Worm (Caenorhabditis elegans) whole organism, late embryonic: Measurements from ENCODE around the gene toe-2.

Experiments
- C08G9.2 ChIP-seq: sonication (generic microtip); optimal IDR thresholded peaks from 2 replicates; lab custom pipeline; 2016; ENCODE audit warnings: mild to moderate bottlenecking, missing genetic modification characterization, moderate library complexity, missing compliant biosample characterization
- C38D4.7 ChIP-seq: fragments of 200-800 bp; sonication (Bioruptor generic); optimal IDR thresholded peaks from 2 replicates; lab custom pipeline; 2018; ENCODE audit warnings: mild to moderate bottlenecking, missing genetic modification characterization, moderate library complexity, missing compliant biosample characterization
- F13H6.1 ChIP-seq: sonication (generic microtip); optimal IDR thresholded peaks from 2 replicates; lab custom pipeline; 2016; ENCODE audit warnings: missing genetic modification characterization, missing compliant biosample characterization
- K02D7.2 ChIP-seq: sonication (generic microtip); optimal IDR thresholded peaks from 2 replicates; lab custom pipeline; 2017; ENCODE audit warnings: mild to moderate bottlenecking, missing genetic modification characterization, missing compliant biosample characterization
- K09A11.1 ChIP-seq: sonication (generic microtip); optimal IDR thresholded peaks from 2 replicates; lab custom pipeline; 2017; ENCODE audit warnings: antibody characterized with exemption, mild to moderate bottlenecking, missing genetic modification characterization, missing compliant biosample characterization; ENCODE audit not compliant: insufficient read depth
- Y22D7AL.16 ChIP-seq: sonication (generic microtip); optimal IDR thresholded peaks from 2 replicates; lab custom pipeline; 2016; ENCODE audit warnings: missing genetic modification characterization, missing compliant biosample characterization
- ama-1 ChIP-seq: fragments of 150-350 bp; optimal IDR thresholded peaks from 2 replicates; lab custom pipeline; 2014
- ceh-14 ChIP-seq: sonication (generic microtip); optimal IDR thresholded peaks from 2 replicates; lab custom pipeline; 2016; ENCODE audit warnings: missing genotype, missing genetic modification characterization, missing compliant biosample characterization
- ceh-34 ChIP-seq: sonication (generic microtip); optimal IDR thresholded peaks from 2 replicates; lab custom pipeline; 2016; ENCODE audit warnings: mild to moderate bottlenecking, missing genetic modification characterization, missing compliant biosample characterization
- ceh-45 ChIP-seq: fragments of 200-800 bp; sonication (Bioruptor generic); IDR thresholded peaks from 2 replicates; pipeline ENCODE4 v1.3.6; 2022; ENCODE audit warnings: missing genetic modification reagents, missing genetic modification characterization, missing compliant biosample characterization
- ceh-48 ChIP-seq: sonication (generic microtip); optimal IDR thresholded peaks from 2 replicates; lab custom pipeline; 2016; ENCODE audit warnings: missing genetic modification characterization, inconsistent platforms, missing compliant biosample characterization
- ceh-6 ChIP-seq: fragments of 200-800 bp; sonication (Bioruptor generic); optimal IDR thresholded peaks from 2 replicates; lab custom pipeline; 2018; ENCODE audit warnings: mild to moderate bottlenecking, missing genetic modification characterization, missing compliant biosample characterization
- che-1 ChIP-seq: sonication (generic microtip); optimal IDR thresholded peaks from 2 replicates; lab custom pipeline; 2016; ENCODE audit warnings: mild to moderate bottlenecking, missing genetic modification characterization, missing compliant biosample characterization
- eyg-1 ChIP-seq: sonication (generic microtip); optimal IDR thresholded peaks from 2 replicates; lab custom pipeline; 2016; ENCODE audit warnings: missing genotype, missing genetic modification characterization, missing compliant biosample characterization
- fax-1 ChIP-seq: sonication (generic microtip); optimal IDR thresholded peaks from 2 replicates; lab custom pipeline; 2016; ENCODE audit warnings: missing genotype, missing genetic modification characterization, missing compliant biosample characterization
- fkh-10 ChIP-seq: fragments of 150-350 bp; optimal IDR thresholded peaks from 2 replicates; lab custom pipeline; 2014; ENCODE audit warnings: missing biosample characterization, missing genetic modification reagents, missing genetic modification characterization
- fkh-6 ChIP-seq: sonication (generic microtip); optimal IDR thresholded peaks from 2 replicates; lab custom pipeline; 2016; ENCODE audit warnings: missing genetic modification characterization, missing compliant biosample characterization
- hlh-13 ChIP-seq: fragments of 200-800 bp; sonication (Bioruptor generic); optimal IDR thresholded peaks from 2 replicates; lab custom pipeline; 2018; ENCODE audit warnings: mild to moderate bottlenecking, missing genetic modification characterization, missing compliant biosample characterization
- hlh-15 ChIP-seq: sonication (generic microtip); optimal IDR thresholded peaks from 2 replicates; lab custom pipeline; 2016; ENCODE audit warnings: missing genetic modification characterization, missing compliant biosample characterization
- hlh-30 ChIP-seq: sonication (generic microtip); optimal IDR thresholded peaks from 2 replicates; lab custom pipeline; 2017; ENCODE audit warnings: antibody characterized with exemption, missing genetic modification characterization, missing compliant biosample characterization; ENCODE audit not compliant: insufficient read depth
- hlh-8 ChIP-seq: sonication (generic microtip); optimal IDR thresholded peaks from 2 replicates; lab custom pipeline; 2016; ENCODE audit warnings: missing genotype, missing genetic modification characterization, missing compliant biosample characterization
- lin-11 ChIP-seq: fragments of 200-800 bp; sonication (Bioruptor generic); optimal IDR thresholded peaks from 2 replicates; lab custom pipeline; 2018; ENCODE audit warnings: mild to moderate bottlenecking, missing genetic modification characterization, missing compliant biosample characterization
- mec-3 ChIP-seq: sonication (generic microtip); optimal IDR thresholded peaks from 2 replicates; lab custom pipeline; 2016; ENCODE audit warnings: borderline replicate concordance, missing genetic modification characterization, missing compliant biosample characterization
- nfya-1 ChIP-seq: sonication (generic microtip); optimal IDR thresholded peaks from 2 replicates; lab custom pipeline; 2017; ENCODE audit warnings: missing genetic modification characterization, mild to moderate bottlenecking, missing compliant biosample characterization, antibody characterized with exemption, moderate library complexity
- nhr-11 ChIP-seq: fragments of 150-350 bp; optimal IDR thresholded peaks from 2 replicates; lab custom pipeline; 2014; ENCODE audit warnings: missing biosample characterization, missing genetic modification characterization
- odd-2 ChIP-seq: sonication (generic microtip); optimal IDR thresholded peaks from 2 replicates; lab custom pipeline; 2017; ENCODE audit warnings: antibody characterized with exemption, mild to moderate bottlenecking, missing genetic modification characterization, missing compliant biosample characterization
- pag-3 ChIP-seq: sonication (generic microtip); optimal IDR thresholded peaks from 2 replicates; lab custom pipeline; 2016; ENCODE audit warnings: missing compliant biosample characterization, missing genetic modification characterization, borderline replicate concordance
- pha-2 ChIP-seq: sonication (generic microtip); optimal IDR thresholded peaks from 2 replicates; lab custom pipeline; 2017; ENCODE audit warnings: mild to moderate bottlenecking, missing genetic modification characterization, missing compliant biosample characterization
- pha-4 ChIP-seq: fragments of 150-350 bp; optimal IDR thresholded peaks from 2 replicates; lab custom pipeline; 2018; ENCODE audit warnings: missing biosample characterization, missing genetic modification reagents, missing genetic modification characterization
- pqm-1 ChIP-seq: sonication (generic microtip); optimal IDR thresholded peaks from 2 replicates; lab custom pipeline; 2016; ENCODE audit warnings: missing genetic modification characterization, missing compliant biosample characterization
- ref-2 ChIP-seq: sonication (generic microtip); optimal IDR thresholded peaks from 2 replicates; lab custom pipeline; 2016; ENCODE audit warnings: missing genetic modification characterization, missing compliant biosample characterization
- syd-9 ChIP-seq: sonication (generic microtip); optimal IDR thresholded peaks from 2 replicates; lab custom pipeline; 2016; ENCODE audit warnings: mild to moderate bottlenecking, missing genetic modification characterization, moderate library complexity, missing compliant biosample characterization
- ttx-3 ChIP-seq: sonication (generic microtip); optimal IDR thresholded peaks from 2 replicates; lab custom pipeline; 2016; ENCODE audit warnings: missing genetic modification reagents, missing genetic modification characterization, missing compliant biosample characterization
- unc-42 ChIP-seq: sonication (generic microtip); optimal IDR thresholded peaks from 2 replicates; lab custom pipeline; 2016; ENCODE audit warnings: missing genotype, missing genetic modification characterization, missing compliant biosample characterization
- unc-55 ChIP-seq: sonication (generic microtip); optimal IDR thresholded peaks from 2 replicates; lab custom pipeline; 2017; ENCODE audit warnings: missing biosample characterization, missing genetic modification reagents, missing genetic modification characterization
- unc-86 ChIP-seq: sonication (generic microtip); optimal IDR thresholded peaks from 2 replicates; lab custom pipeline; 2016; ENCODE audit warnings: missing genetic modification characterization, missing compliant biosample characterization
- ztf-16 ChIP-seq: sonication (generic microtip); optimal IDR thresholded peaks from 2 replicates; lab custom pipeline; 2017; ENCODE audit warnings: missing genetic modification characterization, missing compliant biosample characterization

Gene toe-2

DNA sequence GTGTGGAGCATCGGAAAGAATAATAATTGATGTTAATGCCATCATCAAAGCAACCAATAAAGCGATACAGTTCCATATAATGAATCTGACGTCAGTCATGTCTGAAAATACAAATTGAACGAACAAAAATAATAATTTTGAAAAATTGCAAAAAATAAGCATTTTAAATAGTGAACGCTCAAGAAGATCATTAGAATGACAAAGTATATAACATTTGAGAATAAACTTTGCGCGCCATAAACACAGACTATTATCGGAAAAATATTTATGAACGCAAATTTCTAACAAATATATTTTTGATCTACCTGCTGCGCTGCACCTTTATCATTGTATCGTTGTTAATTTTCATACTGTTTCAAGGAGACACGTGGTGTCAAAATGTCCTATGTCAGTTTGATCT lies 19.8 kb downstream of the toe-2 start, which contains the start of gene R05G9.3:
Gene R05G9.3, minus strand, starts transcription at position 101 of the 400 bp plus-strand sequence.
- TF ChIP-seq lin-11 (tag; lab: Kevin White, UChicago) (no peak), fax-1 (no peak), hlh-15 (tag; lab: Kevin White, UChicago) (no peak), unc-42 (no peak), K09A11.1 (tag; lab: Kevin White, UChicago) (no peak), pqm-1 (tag; lab: Kevin White, UChicago) (no peak), odd-2 (tag; lab: Kevin White, UChicago) (no peak), ceh-6 (GFP tag; lab: Kevin White, UChicago) (no peak), Y22D7AL.16 (no peak), pag-3 (tag; lab: Kevin White, UChicago) (no peak), fkh-10 (GFP tag; lab: Kevin White, UChicago) (no peak)

DNA sequence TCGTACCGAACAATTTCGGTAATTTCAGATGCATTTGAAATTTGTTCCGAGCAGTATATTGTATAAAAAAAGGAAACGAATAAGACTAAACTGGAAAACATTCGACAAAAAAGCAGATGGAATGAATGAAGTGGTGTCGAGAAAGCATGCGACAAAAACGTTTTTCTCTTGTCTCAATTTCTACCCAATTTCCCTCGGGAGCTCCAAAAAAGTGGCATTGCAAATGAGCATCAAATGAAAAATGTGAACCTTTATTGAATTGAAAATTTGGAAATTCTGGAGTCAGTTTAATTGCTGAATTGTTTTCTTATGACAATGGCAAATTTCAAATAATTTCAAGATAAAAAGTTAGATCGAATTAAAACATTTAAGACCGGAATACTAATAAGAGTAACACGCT lies 21.0 kb downstream of the toe-2 start, which contains the start of gene R05G9.5:
Gene R05G9.5, minus strand, starts transcription at position 101 of the 400 bp plus-strand sequence.
- no peak for TF ChIP-seq F13H6.1 (tag; lab: Kevin White, UChicago)
- TF ChIP-seq K09A11.1 (tag; lab: Kevin White, UChicago): no peak
- no peak for TF ChIP-seq hlh-8 (tag; lab: Kevin White, UChicago)
- no peak for TF ChIP-seq C38D4.7 (GFP tag; lab: Kevin White, UChicago)
- no peak for TF ChIP-seq pag-3 (tag; lab: Kevin White, UChicago)
- TF ChIP-seq Y22D7AL.16: no peak
- no peak for TF ChIP-seq K02D7.2 (tag; lab: Kevin White, UChicago)
- TF ChIP-seq lin-11 (tag; lab: Kevin White, UChicago): no peak
- TF ChIP-seq nfya-1 (tag; lab: Kevin White, UChicago): no peak
- TF ChIP-seq ref-2 (tag; lab: Kevin White, UChicago): no peak

DNA sequence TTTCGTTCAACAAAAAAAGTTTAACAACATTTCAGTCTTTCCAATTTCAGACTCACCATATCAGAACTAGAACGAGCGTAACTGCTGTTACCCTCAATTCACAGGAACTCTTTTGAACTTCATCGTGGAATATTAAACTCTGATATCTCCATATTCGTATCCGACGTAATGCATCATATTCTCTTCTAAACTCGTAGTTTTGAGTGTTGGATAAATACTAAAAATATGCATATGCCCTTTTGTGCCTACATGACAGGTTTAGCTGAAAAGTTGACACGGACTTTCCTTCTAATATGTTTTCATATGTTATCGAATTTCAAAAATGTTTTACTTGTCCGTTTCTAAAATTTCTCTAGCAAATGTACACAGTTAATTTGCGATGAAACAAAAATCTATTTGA lies 22.1 kb downstream of the toe-2 start, which contains the start of gene twk-49:
Gene twk-49, minus strand, starts transcription at position 101 of the 400 bp plus-strand sequence.
- TF ChIP-seq ceh-6 (GFP tag; lab: Kevin White, UChicago): no peak

DNA sequence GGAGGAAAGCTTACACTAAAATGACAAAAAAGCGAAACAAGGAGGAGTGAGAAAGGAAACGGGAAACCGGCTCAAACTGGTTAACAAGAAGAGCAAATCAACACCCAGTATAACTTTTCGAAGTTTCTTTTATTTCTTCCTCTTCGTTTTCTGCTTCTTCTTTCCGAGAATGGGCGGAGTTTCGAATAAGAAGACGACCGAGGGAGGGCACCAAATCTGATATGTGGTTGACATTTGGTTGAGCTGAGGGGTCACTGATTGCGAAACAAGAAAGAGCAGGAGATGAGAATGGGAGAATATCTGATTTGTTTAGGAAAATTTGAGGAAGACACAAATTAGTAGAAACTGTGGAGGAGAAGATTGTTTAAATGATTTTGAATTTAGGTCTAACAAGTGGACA lies 22.6 kb downstream of the toe-2 start:
- no peak for TF ChIP-seq ceh-48 (tag; lab: Kevin White, UChicago)
- peak; percentile 55 for TF ChIP-seq unc-42
- TF ChIP-seq fkh-6 (tag; lab: Kevin White, UChicago): no peak
- no peak for TF ChIP-seq ceh-34 (tag; lab: Kevin White, UChicago)
- no peak for TF ChIP-seq pha-4 (tag; lab: Kevin White, UChicago)
- no peak for TF ChIP-seq hlh-8 (tag; lab: Kevin White, UChicago)
- no peak for TF ChIP-seq ceh-14 (tag; lab: Kevin White, UChicago)
- TF ChIP-seq ama-1 (lab: Kevin White, UChicago): no peak

DNA sequence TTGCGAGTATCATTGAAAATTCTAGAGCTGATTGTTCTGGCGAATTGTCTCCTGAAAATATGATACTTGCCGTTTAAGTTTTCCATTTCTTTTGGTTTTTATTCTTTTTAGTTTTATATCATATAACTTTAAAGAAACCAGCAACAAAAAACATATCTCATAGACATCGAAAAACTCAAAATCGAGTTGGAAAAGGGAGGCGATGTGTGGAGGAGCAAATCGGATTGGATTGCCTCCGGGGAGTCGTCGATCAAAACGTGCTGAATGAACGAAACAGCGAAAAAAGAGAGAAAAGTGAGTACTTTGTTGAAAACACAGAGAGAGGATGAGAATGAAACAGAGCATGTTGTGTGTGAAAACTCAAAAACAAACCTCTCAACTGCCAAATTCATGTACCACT lies 24.0 kb downstream of the toe-2 start:
- TF ChIP-seq ceh-48 (tag; lab: Kevin White, UChicago) (no peak), unc-42 (peak; percentile 24), syd-9 (tag; lab: Kevin White, UChicago) (no peak)
- TF ChIP-seq, all 69 proteins: peak for 1

DNA sequence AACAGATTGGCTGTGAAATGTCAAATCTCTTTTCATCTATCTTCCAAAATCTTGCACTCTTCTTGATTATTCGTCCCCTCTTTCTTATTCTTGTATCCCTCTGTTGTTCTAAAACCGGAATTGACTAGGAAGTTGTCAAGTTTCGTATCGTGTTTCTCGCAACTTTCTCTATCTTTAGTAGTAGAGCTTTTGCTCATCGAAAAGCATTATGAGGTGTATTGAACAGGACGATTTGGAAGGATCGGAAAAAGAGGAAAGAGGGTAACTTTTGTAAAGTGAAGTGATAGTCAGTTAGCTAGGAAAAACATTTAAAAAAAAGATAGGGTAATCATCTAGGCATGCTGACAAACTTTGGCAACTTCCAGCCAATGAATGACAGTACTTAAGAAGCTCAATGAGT lies 24.7 kb downstream of the toe-2 start:
- TF ChIP-seq fkh-6 (tag; lab: Kevin White, UChicago) (no peak), ztf-16 (no peak), unc-86 (tag; lab: Kevin White, UChicago) (no peak), ttx-3 (no peak), syd-9 (tag; lab: Kevin White, UChicago) (no peak), ceh-6 (GFP tag; lab: Kevin White, UChicago) (no peak), fkh-10 (GFP tag; lab: Kevin White, UChicago) (no peak), hlh-30 (no peak), pha-2 (tag; lab: Kevin White, UChicago) (no peak), C08G9.2 (tag; lab: Kevin White, UChicago) (no peak), che-1 (no peak), eyg-1 (no peak), ceh-45 (no peak), mec-3 (tag; lab: Kevin White, UChicago) (no peak), unc-55 (GFP tag; lab: Kevin White, UChicago) (no peak), hlh-13 (no peak), ceh-14 (tag; lab: Kevin White, UChicago) (no peak), nhr-11 (tag; lab: Kevin White, UChicago) (no peak), fax-1 (no peak)
